Worm (Caenorhabditis elegans): Measurements from ENCODE around the gene R08A2.1.

ce11 chrV:14711077-14711476, 8.3 kb downstream of the R08A2.1 start, which contains the start of gene ssp-33:
- TF ChIP-seq lin-32 (GFP tag; optimal IDR thresholded peaks at IDR 0.05): no peak
- no peak for TF ChIP-seq nhr-76 (tag; optimal IDR thresholded peaks at IDR 0.05)
- TF ChIP-seq elt-3 (tag; optimal IDR thresholded peaks at IDR 0.05): no peak
- TF ChIP-seq ces-1 (GFP tag; optimal IDR thresholded peaks at IDR 0.05): no peak
- no peak for TF ChIP-seq nhr-12 (tag; optimal IDR thresholded peaks at IDR 0.05)

All from whole organism, mixed stage, embryonic.